Fruit fly (Drosophila melanogaster) whole organism, embryonic: ENCODE measurements around the gene sr.

Experiments used
- Ada2b ChIP-seq: fragments of 200-800 bp; sonication (Bioruptor generic); IDR thresholded peaks from 2 replicates; pipeline ENCODE4 v1.3.6; 2022; ENCODE audit warnings: missing biosample characterization, missing genetic modification characterization
- Atf3 ChIP-seq: fragments of 200-800 bp; sonication (Bioruptor generic); optimal IDR thresholded peaks from 3 replicates; lab custom pipeline; 2016; ENCODE audit warnings: missing biosample characterization, missing genetic modification characterization
- B-H1 ChIP-seq: fragments of 200-800 bp; sonication (Bioruptor generic); IDR thresholded peaks from 3 replicates; pipeline ENCODE4 v1.3.6; 2022; ENCODE audit warnings: missing biosample characterization, missing genetic modification characterization
- CG10147 ChIP-seq: fragments of 200-800 bp; sonication (Bioruptor generic); optimal IDR thresholded peaks from 2 replicates; lab custom pipeline; 2019; ENCODE audit warnings: missing biosample characterization, mild to moderate bottlenecking, missing genetic modification characterization, moderate library complexity
- CG10565 ChIP-seq: fragments of 200-800 bp; sonication (Bioruptor generic); optimal IDR thresholded peaks from 3 replicates; lab custom pipeline; 2016; ENCODE audit warnings: missing biosample characterization, mild to moderate bottlenecking, missing genetic modification characterization
- CG10979 ChIP-seq: fragments of 200-800 bp; sonication (Bioruptor generic); optimal IDR thresholded peaks from 2 replicates; lab custom pipeline; 2018; ENCODE audit warnings: missing biosample characterization, mild to moderate bottlenecking, missing genetic modification characterization, moderate library complexity
- CG11093 ChIP-seq: fragments of 200-800 bp; sonication (Bioruptor generic); IDR thresholded peaks from 3 replicates; pipeline ENCODE4 v1.3.6; 2022; ENCODE audit warnings: missing biosample characterization, missing genetic modification characterization
- CG11247 ChIP-seq: fragments of 200-800 bp; sonication (Bioruptor generic); IDR thresholded peaks from 2 replicates; pipeline ENCODE4 v1.3.6; 2022; ENCODE audit warnings: missing biosample characterization, missing genetic modification characterization
- CG11504 ChIP-seq: fragments of 200-800 bp; sonication (Bioruptor generic); optimal IDR thresholded peaks from 3 replicates; lab custom pipeline; 2019; ENCODE audit warnings: missing biosample characterization, mild to moderate bottlenecking, missing genetic modification characterization, moderate library complexity
- CG12659 ChIP-seq: fragments of 200-800 bp; sonication (Bioruptor generic); optimal IDR thresholded peaks from 3 replicates; lab custom pipeline; 2017; ENCODE audit warnings: mild to moderate bottlenecking, missing biosample characterization, missing genetic modification reagents, missing genetic modification characterization
- CG12769 ChIP-seq: fragments of 200-800 bp; sonication (Bioruptor generic); optimal IDR thresholded peaks from 2 replicates; lab custom pipeline; 2019; ENCODE audit warnings: missing biosample characterization, mild to moderate bottlenecking, missing genetic modification characterization, moderate library complexity
- CG16813 ChIP-seq: fragments of 200-800 bp; sonication (Bioruptor generic); IDR thresholded peaks from 3 replicates; pipeline ENCODE4 v1.3.6; 2022; ENCODE audit warnings: missing biosample characterization, missing genetic modification characterization; ENCODE audit not compliant: partially characterized antibody
- CG2129 ChIP-seq: fragments of 200-800 bp; sonication (Bioruptor generic); IDR thresholded peaks from 2 replicates; pipeline ENCODE4 v1.3.6; 2022; ENCODE audit warnings: missing biosample characterization, missing genetic modification characterization; ENCODE audit not compliant: partially characterized antibody
- CG2712 ChIP-seq: fragments of 200-800 bp; optimal IDR thresholded peaks from 3 replicates; lab custom pipeline; 2019; ENCODE audit warnings: missing biosample characterization, mild to moderate bottlenecking, missing genetic modification characterization, moderate library complexity
- CG3281 ChIP-seq: fragments of 200-800 bp; sonication (Bioruptor generic); optimal IDR thresholded peaks from 3 replicates; lab custom pipeline; 2017; ENCODE audit warnings: missing biosample characterization, mild to moderate bottlenecking, missing genetic modification characterization
- CG34224 ChIP-seq: fragments of 200-800 bp; sonication (Bioruptor generic); IDR thresholded peaks from 3 replicates; pipeline ENCODE4 v1.3.6; 2022; ENCODE audit warnings: missing biosample characterization, missing genetic modification characterization; ENCODE audit not compliant: partially characterized antibody
- CG34422 ChIP-seq: fragments of 200-800 bp; sonication (Bioruptor generic); IDR thresholded peaks from 3 replicates; pipeline ENCODE4 v1.3.6; 2022; ENCODE audit warnings: missing biosample characterization, missing genetic modification characterization
- CG4424 ChIP-seq: fragments of 200-800 bp; sonication (Bioruptor generic); optimal IDR thresholded peaks from 3 replicates; lab custom pipeline; 2016; ENCODE audit warnings: missing biosample characterization, missing genetic modification characterization
- CG4707 ChIP-seq: fragments of 200-800 bp; sonication (Bioruptor generic); optimal IDR thresholded peaks from 2 replicates; lab custom pipeline; 2018; ENCODE audit warnings: missing biosample characterization, mild to moderate bottlenecking, missing genetic modification characterization, moderate library complexity
- CG6272 ChIP-seq: fragments of 200-800 bp; sonication (Bioruptor generic); IDR thresholded peaks from 2 replicates; pipeline ENCODE4 v1.3.6; 2022; ENCODE audit warnings: missing biosample characterization, missing genetic modification characterization
- CG6683 ChIP-seq: fragments of 200-800 bp; sonication (Bioruptor generic); optimal IDR thresholded peaks from 2 replicates; lab custom pipeline; 2017; ENCODE audit warnings: missing biosample characterization, mild to moderate bottlenecking, missing genetic modification characterization, missing genetic modification reagents
- CG7357 ChIP-seq: fragments of 200-800 bp; sonication (Bioruptor generic); IDR thresholded peaks from 3 replicates; pipeline ENCODE4 v1.3.6; 2022; ENCODE audit warnings: missing biosample characterization, missing genetic modification characterization
- CG7745 ChIP-seq: fragments of 200-800 bp; sonication (Bioruptor generic); optimal IDR thresholded peaks from 2 replicates; lab custom pipeline; 2018; ENCODE audit warnings: missing biosample characterization, mild to moderate bottlenecking, missing genetic modification characterization, moderate library complexity
- CG8388 ChIP-seq: fragments of 200-800 bp; sonication (Bioruptor generic); optimal IDR thresholded peaks from 2 replicates; lab custom pipeline; 2019; ENCODE audit warnings: missing biosample characterization, mild to moderate bottlenecking, missing genetic modification characterization, moderate library complexity
- D ChIP-seq, 2 experiments: fragments of 200-800 bp in 1 of 2; fragments of >200 bp in 1 of 2; sonication (Bioruptor generic) in 1 of 2; optimal IDR thresholded peaks; 2 replicates in 1 of 2; 3 replicates in 1 of 2; lab custom pipeline; 2017; ENCODE audit warnings: mild to moderate bottlenecking in 1 of 2, missing biosample characterization in 1 of 2, missing genetic modification characterization in 1 of 2, missing genetic modification reagents in 1 of 2
- Dad ChIP-seq: fragments of 200-800 bp; sonication (Bioruptor generic); optimal IDR thresholded peaks from 3 replicates; lab custom pipeline; 2016; ENCODE audit warnings: missing biosample characterization, missing genetic modification characterization
- Eip74EF ChIP-seq, 2 experiments: fragments of 200-800 bp in 1 of 2; fragments of >200 bp in 1 of 2; sonication (Bioruptor generic) in 1 of 2; optimal IDR thresholded peaks; 2 replicates each; lab custom pipeline; 2017 to 2019; ENCODE audit warnings: missing biosample characterization in 2 of 2, missing genetic modification characterization in 2 of 2, mild to moderate bottlenecking in 1 of 2, moderate library complexity in 1 of 2
- HmgD ChIP-seq: fragments of 200-800 bp; sonication (Bioruptor generic); optimal IDR thresholded peaks from 3 replicates; lab custom pipeline; 2016; ENCODE audit warnings: missing biosample characterization, missing genetic modification characterization
- Lim3 ChIP-seq: fragments of 200-800 bp; sonication (Bioruptor generic); IDR thresholded peaks from 2 replicates; pipeline ENCODE4 v1.3.6; 2022; ENCODE audit warnings: missing biosample characterization, missing genetic modification characterization
- NC2α ChIP-seq: fragments of 200-800 bp; sonication (Bioruptor generic); optimal IDR thresholded peaks from 2 replicates; lab custom pipeline; 2016; ENCODE audit warnings: missing biosample characterization, missing genetic modification characterization
- Rfx ChIP-seq: fragments of 200-800 bp; sonication (Bioruptor generic); IDR thresholded peaks from 2 replicates; pipeline ENCODE4 v1.3.6; 2022; ENCODE audit warnings: missing biosample characterization, missing genetic modification characterization
- Scr ChIP-seq: fragments of 200-800 bp; sonication (Bioruptor generic); IDR thresholded peaks from 2 replicates; pipeline ENCODE4 v1.3.6; 2022; ENCODE audit warnings: missing biosample characterization, missing genetic modification characterization; ENCODE audit not compliant: partially characterized antibody
- Tbp ChIP-seq: fragments of >200 bp; optimal IDR thresholded peaks from 2 replicates; lab custom pipeline; 2018; ENCODE audit warnings: missing biosample characterization, missing genetic modification characterization
- cad ChIP-seq: fragments of >200 bp; optimal IDR thresholded peaks from 2 replicates; lab custom pipeline; 2017; ENCODE audit warnings: missing biosample characterization, missing genetic modification characterization
- chif ChIP-seq, 2 experiments: fragments of 200-800 bp; sonication (Bioruptor generic); optimal IDR thresholded peaks; 3 replicates each; lab custom pipeline; 2016; ENCODE audit warnings: missing biosample characterization in 2 of 2, missing genetic modification characterization in 2 of 2
- chm ChIP-seq: fragments of 200-800 bp; sonication (Bioruptor generic); IDR thresholded peaks from 2 replicates; pipeline ENCODE4 v1.3.6; 2022; ENCODE audit warnings: missing biosample characterization, missing genetic modification characterization
- ci ChIP-seq: fragments of 200-800 bp; sonication (Bioruptor generic); IDR thresholded peaks from 3 replicates; pipeline ENCODE4 v1.3.6; 2022; ENCODE audit warnings: missing biosample characterization, missing genetic modification characterization
- dan ChIP-seq: fragments of 200-800 bp; sonication (Bioruptor generic); IDR thresholded peaks from 2 replicates; pipeline ENCODE4 v1.3.6; 2022; ENCODE audit warnings: missing biosample characterization, missing genetic modification characterization
- dimm ChIP-seq: fragments of 200-800 bp; sonication (Bioruptor generic); IDR thresholded peaks from 2 replicates; pipeline ENCODE4 v1.3.6; 2022; ENCODE audit warnings: missing biosample characterization, missing genetic modification characterization
- gcm2 ChIP-seq: fragments of 200-800 bp; sonication (Bioruptor generic); optimal IDR thresholded peaks from 2 replicates; lab custom pipeline; 2016; ENCODE audit warnings: missing biosample characterization, missing genetic modification characterization
- inv ChIP-seq: fragments of 200-800 bp; sonication (Bioruptor generic); IDR thresholded peaks from 2 replicates; pipeline ENCODE4 v1.3.6; 2022; ENCODE audit warnings: missing biosample characterization, missing genetic modification characterization; ENCODE audit not compliant: partially characterized antibody
- klu ChIP-seq: fragments of 200-800 bp; sonication (Bioruptor generic); IDR thresholded peaks from 2 replicates; pipeline ENCODE4 v1.3.6; 2022; ENCODE audit warnings: missing biosample characterization, missing genetic modification characterization
- kni ChIP-seq: fragments of 200-800 bp; sonication (Bioruptor generic); optimal IDR thresholded peaks from 3 replicates; lab custom pipeline; 2017; ENCODE audit warnings: mild to moderate bottlenecking, missing biosample characterization, missing genetic modification reagents, missing genetic modification characterization
- nerfin-1 ChIP-seq: fragments of 200-800 bp; sonication (Bioruptor generic); optimal IDR thresholded peaks from 3 replicates; lab custom pipeline; 2019; ENCODE audit warnings: missing biosample characterization, mild to moderate bottlenecking, missing genetic modification characterization, moderate library complexity
- pita ChIP-seq: fragments of 200-800 bp; sonication (Bioruptor generic); optimal IDR thresholded peaks from 2 replicates; lab custom pipeline; 2017; ENCODE audit warnings: missing biosample characterization, mild to moderate bottlenecking, missing genetic modification characterization
- tio ChIP-seq: fragments of 200-800 bp; sonication (Bioruptor generic); optimal IDR thresholded peaks from 2 replicates; lab custom pipeline; 2017; ENCODE audit warnings: missing biosample characterization, missing genetic modification characterization, inconsistent platforms
- ttk ChIP-seq: fragments of 200-800 bp; sonication (Bioruptor generic); IDR thresholded peaks from 2 replicates; pipeline ENCODE4 v2.1.2; 2022; ENCODE audit warnings: missing biosample characterization, missing genetic modification characterization

sr gene

dm6 chr3R:18171983-18172967 lies 81.7 kb downstream of the sr start (continued):
- TF ChIP-seq CG34422 (GFP tag; lab: Robert Waterston, UW) (peak; percentile 80), kni (GFP tag; lab: Kevin White, UChicago) (peak; percentile 85), NC2α (peak; percentile 88), gcm2 (GFP tag; lab: Kevin White, UChicago) (peak; percentile 89), CG6272 (GFP tag; lab: Robert Waterston, UW) (peak; percentile 83), chm (GFP tag; lab: Robert Waterston, UW) (peak; percentile 78), Eip74EF (GFP tag; optimal IDR thresholded peaks at IDR 0.05; lab: Kevin White, UChicago) (peak in 1 of 2 experiments; percentile 96), CG16813 (no peak), CG10565 (peak; percentile 73), CG2712 (tag; lab: Kevin White, UChicago) (peak; percentile 96), chif (GFP tag; optimal IDR thresholded peaks at IDR 0.05; lab: Kevin White, UChicago) (peak; percentile 88 to 93), CG3281 (GFP tag; lab: Kevin White, UChicago) (peak; percentile 94), CG11504 (tag; lab: Kevin White, UChicago) (peak; percentile 96), CG4424 (GFP tag; lab: Kevin White, UChicago) (peak; percentile 94), Lim3 (no peak), cad (GFP tag; lab: Kevin White, UChicago) (no peak), CG11093 (GFP tag; lab: Robert Waterston, UW) (peak; percentile 86), dan (GFP tag; lab: Robert Waterston, UW) (peak; percentile 31; the same call in 1 of the 2 replicates), CG8388 (GFP tag; lab: Kevin White, UChicago) (peak; percentile 92), CG12659 (GFP tag; lab: Kevin White, UChicago) (peak; percentile 95), CG4707 (GFP tag; lab: Kevin White, UChicago) (peak; percentile 85), CG11247 (peak; percentile 64; the same call in 1 of the 2 replicates), klu (GFP tag; lab: Robert Waterston, UW) (peak; percentile 88; the same call in 1 of the 2 replicates), B-H1 (GFP tag; lab: Robert Waterston, UW) (peak; percentile 83), Atf3 (GFP tag; lab: Kevin White, UChicago) (peak; percentile 88), CG7745 (tag; lab: Kevin White, UChicago) (no peak), D (optimal IDR thresholded peaks at IDR 0.05; lab: Kevin White, UChicago) (no peak), D (GFP tag; optimal IDR thresholded peaks at IDR 0.05; lab: Kevin White, UChicago) (peak; percentile 94), ttk (GFP tag; lab: Robert Waterston, UW) (peak; percentile 88), Rfx (GFP tag; lab: Robert Waterston, UW) (peak; percentile 84), CG34224 (GFP tag; lab: Robert Waterston, UW) (no peak), inv (GFP tag; lab: Robert Waterston, UW) (no peak), ci (GFP tag; lab: Robert Waterston, UW) (peak; percentile 93), nerfin-1 (tag; lab: Kevin White, UChicago) (peak; percentile 93), CG6683 (GFP tag; lab: Kevin White, UChicago) (peak; percentile 90), HmgD (GFP tag; lab: Kevin White, UChicago) (peak; percentile 79), CG12769 (tag; lab: Kevin White, UChicago) (no peak), CG2129 (no peak), CG10147 (GFP tag; lab: Kevin White, UChicago) (peak; percentile 93), CG10979 (tag; lab: Kevin White, UChicago) (peak; percentile 94), Scr (no peak), Ada2b (GFP tag; lab: Robert Waterston, UW) (peak; percentile 84), Tbp (no peak), CG7357 (GFP tag; lab: Robert Waterston, UW) (peak; percentile 81), tio (GFP tag; lab: Kevin White, UChicago) (peak; percentile 94), pita (GFP tag; lab: Kevin White, UChicago) (no peak), Dad (GFP tag; lab: Kevin White, UChicago) (peak; percentile 69), dimm (peak; percentile 54)
